Worm (Caenorhabditis elegans): ENCODE results near the gene alh-13.

alh-13 gene

DNA sequence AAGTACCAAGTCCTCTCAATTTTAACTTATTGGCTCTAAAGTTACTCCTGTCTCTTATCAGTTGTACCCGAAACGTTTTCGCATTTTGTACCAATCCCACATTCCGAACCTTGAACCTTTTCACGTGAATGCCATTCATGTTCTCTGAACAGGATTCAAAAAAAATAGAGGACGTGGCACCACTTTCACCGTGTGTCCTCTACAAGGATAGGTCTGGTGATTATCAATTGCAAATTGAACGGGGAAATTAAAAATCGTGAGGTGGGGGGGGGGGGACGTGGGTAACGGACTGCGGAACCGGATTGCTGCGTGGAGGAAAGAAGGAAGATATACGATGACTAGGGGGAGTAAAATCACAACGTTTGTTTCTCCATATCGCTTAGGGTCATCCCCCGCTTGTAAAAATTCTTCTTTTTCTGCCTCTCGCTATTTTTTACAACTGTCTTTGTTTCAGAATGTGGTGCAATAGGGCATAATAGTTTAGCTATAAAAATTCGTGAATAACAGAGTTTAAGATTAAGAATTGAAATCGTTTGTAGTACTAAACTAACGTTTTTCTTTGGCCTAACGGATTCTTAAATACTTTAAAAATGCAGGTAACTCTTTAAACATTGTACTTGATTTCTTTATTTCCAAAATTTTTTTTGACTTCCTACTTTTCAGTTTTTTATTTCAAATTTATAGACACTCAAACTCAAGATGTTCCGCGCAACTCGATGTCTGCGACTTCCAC lies at the start of gene alh-13:
Gene alh-13 (plus strand): TSS at position 683 of the 733 bp plus-strand sequence.
- no peak for TF ChIP-seq unc-62 (GFP tag; optimal IDR thresholded peaks at IDR 0.05)

ce11 chrX:12738454-12738853 lies 43.7 kb upstream of the alh-13 start, which contains the start of gene pgp-13:
Gene pgp-13, plus strand, starts transcription at chrX:12738754.
- TF ChIP-seq unc-62 (GFP tag; optimal IDR thresholded peaks at IDR 0.05) = no peak

ce11 chrX:12749530-12750240 lies 32.5 kb upstream of the alh-13 start, which contains the start of gene pgp-14:
Gene pgp-14, minus strand, starts transcription at chrX:12749580.
- no peak for TF ChIP-seq unc-62 (GFP tag; optimal IDR thresholded peaks at IDR 0.05)

DNA sequence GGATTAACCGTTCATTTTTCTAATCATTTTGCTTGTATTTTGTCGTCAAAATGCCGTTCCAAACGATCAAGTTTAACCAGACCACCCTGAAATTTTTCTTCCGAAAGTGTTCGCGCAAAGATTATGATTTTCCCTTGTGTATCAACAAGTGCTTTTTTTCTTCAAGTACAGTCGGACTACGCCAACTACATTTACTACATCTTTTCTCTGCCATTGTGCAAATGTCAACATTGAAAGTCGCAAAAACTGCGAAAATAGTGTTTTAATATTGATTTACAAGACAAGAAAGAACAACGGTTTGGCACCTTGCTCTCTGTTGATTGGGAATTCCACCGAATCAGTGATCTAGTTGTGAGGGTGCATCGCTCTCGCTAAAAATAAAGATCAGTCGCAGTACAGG lies 31.4 kb upstream of the alh-13 start:
- no peak for TF ChIP-seq unc-62 (GFP tag; optimal IDR thresholded peaks at IDR 0.05)

DNA sequence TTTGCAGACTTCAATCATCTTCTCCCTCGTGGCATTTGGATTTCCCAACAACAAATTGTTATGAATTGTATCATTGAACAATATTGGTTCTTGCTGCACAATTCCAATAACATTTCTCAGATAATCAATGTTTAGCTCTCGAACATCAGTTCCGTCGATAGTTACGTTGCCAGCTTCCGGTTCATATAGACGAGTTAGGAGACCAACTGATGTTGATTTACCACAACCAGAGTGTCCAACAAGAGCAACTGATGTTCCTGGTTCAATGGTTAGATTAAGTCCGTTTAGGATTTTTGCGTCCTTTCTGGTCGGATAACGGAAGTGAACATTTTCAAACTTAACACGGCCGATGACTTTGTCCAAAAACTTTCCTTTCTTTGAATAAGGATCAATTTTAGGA lies 28.2 kb upstream of the alh-13 start:
- TF ChIP-seq unc-62 (GFP tag; optimal IDR thresholded peaks at IDR 0.05) = no peak

DNA sequence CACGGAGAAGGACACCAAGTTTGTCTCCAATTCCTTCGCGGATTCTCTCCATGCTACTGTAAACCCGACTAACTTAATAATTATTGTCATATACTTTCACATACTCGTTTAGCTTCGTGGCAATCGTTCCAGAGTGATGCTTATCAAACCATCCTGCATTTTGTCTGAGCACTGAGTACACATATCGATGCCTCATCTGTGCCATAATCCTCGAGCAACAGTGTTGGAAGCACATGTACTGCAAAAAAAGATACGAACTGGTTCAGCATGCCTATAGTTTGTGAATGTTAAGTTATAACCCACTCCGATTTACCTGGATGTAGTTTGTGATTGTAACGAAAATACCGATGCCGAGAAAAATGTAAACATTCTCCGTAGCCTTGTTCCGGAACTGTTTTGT lies 27.2 kb upstream of the alh-13 start:
- TF ChIP-seq unc-62 (GFP tag; optimal IDR thresholded peaks at IDR 0.05) = no peak

- TF ChIP-seq unc-62 (GFP tag; optimal IDR thresholded peaks at IDR 0.05) = no peak
These were observed 23.2 kb upstream of the alh-13 start for ce11 chrX:12759010-12759409.

DNA sequence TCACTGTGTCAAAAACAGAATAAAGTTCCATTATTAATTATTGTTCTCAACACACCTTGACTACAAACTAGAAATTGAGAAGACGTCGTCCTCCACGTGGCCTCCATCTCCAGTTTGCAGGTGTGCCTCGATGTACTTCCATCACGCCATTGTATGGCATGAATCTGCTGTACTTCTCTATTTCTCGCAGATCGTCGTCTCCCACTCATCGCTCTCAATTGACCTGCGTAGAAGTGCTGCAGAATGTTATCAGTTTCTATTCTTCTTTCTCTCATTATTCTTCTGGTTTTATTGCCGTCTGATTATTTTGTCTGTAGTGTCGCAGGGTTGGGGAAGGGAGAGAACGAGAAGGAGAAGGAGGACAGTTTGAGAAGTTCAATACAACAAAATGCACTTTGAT lies 22.6 kb upstream of the alh-13 start:
- TF ChIP-seq unc-62 (GFP tag; optimal IDR thresholded peaks at IDR 0.05) = no peak

- TF ChIP-seq unc-62 (GFP tag; optimal IDR thresholded peaks at IDR 0.05) = no peak
These were observed 20.9 kb upstream of the alh-13 start for ce11 chrX:12761295-12761775.

- no peak for TF ChIP-seq unc-62 (GFP tag; optimal IDR thresholded peaks at IDR 0.05)
These were observed 20.4 kb upstream of the alh-13 start, which contains the start of gene cept-1 for ce11 chrX:12761778-12762177. Gene cept-1, plus strand, starts transcription at chrX:12762078.

ce11 chrX:12764009-12764408 lies 18.2 kb upstream of the alh-13 start:
- no peak for TF ChIP-seq unc-62 (GFP tag; optimal IDR thresholded peaks at IDR 0.05)

DNA sequence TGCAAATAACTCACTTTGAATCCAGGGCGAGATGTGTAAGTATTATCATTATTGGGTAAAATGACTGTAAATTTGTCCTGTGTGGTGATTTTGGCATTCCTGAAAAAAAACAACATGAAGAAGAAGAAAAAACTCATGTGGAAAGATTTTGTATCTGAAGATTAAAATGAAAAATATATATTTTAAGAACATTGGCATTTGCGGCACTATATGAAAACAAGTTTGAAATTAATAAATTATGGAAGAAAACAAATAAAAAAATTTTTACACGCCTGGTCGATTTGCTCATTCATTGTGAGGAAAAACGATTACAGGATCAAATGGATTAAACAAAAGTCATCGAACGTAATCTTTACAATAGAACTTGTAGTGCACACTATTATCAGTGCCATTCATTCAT lies 12.5 kb upstream of the alh-13 start, which contains the start of gene ilc-17.1:
Gene ilc-17.1 (minus strand): TSS at position 101 of the 400 bp plus-strand sequence.
- no peak for TF ChIP-seq unc-62 (GFP tag; optimal IDR thresholded peaks at IDR 0.05)

DNA sequence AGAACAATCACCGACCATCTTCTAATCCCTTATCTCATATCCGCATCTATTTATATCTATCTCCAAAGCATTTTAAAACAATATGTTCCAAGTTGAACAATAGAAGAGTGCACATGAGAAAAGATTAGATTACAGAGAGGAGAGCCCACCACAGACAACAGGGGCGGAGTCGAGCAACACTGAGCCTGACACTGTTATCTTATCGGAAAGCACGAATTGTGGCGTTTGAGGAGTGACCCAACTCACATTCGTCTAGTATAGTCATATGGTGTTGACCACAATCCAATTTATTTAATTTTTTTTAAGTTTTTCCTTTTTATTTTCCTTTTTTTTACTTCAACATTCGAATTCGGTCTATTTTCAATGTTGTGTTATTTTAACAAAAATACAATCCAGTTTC lies 1.5 kb upstream of the alh-13 start:
- no peak for TF ChIP-seq unc-62 (GFP tag; optimal IDR thresholded peaks at IDR 0.05)

ce11 chrX:12787624-12788023 lies 5.4 kb downstream of the alh-13 start, which contains the start of gene str-124:
Gene str-124, plus strand, starts transcription at chrX:12787924.
- TF ChIP-seq unc-62 (GFP tag; optimal IDR thresholded peaks at IDR 0.05) = no peak

ce11 chrX:12790036-12790435 lies 7.8 kb downstream of the alh-13 start, which contains the start of gene str-123:
Gene str-123, plus strand, starts transcription at chrX:12790336.
- no peak for TF ChIP-seq unc-62 (GFP tag; optimal IDR thresholded peaks at IDR 0.05)

DNA sequence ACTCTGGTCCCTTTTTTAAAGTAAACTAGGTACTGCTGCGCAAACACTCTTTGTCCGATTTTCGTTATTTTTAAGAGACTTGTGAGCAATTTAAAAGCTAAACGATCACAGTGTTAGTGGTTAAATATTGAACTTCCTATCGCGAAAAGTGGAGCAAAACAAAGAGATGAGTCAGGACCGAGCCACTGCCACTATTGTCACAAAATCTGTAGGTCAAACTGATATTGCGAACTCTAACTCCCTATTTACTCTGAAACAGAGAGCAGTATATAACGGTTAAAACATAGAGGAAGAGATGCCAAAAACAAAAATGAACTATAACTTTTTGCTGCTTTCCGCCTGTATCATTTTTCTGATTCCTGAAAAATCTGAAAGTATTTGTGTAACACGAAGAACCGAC lies 10.4 kb downstream of the alh-13 start, which contains the start of gene abf-5:
Gene abf-5 (plus strand): TSS at position 301 of the 400 bp plus-strand sequence.
- TF ChIP-seq unc-62 (GFP tag; optimal IDR thresholded peaks at IDR 0.05) = no peak
